Worm (Caenorhabditis elegans): ENCODE data around the gene srx-66.

The srx-66 gene

ce11 chrV:3912472-3912871 lies 6.9 kb upstream of the srx-66 start, which contains the start of gene srx-68:
TSS of gene srx-68 (plus strand) at chrV:3912772.
- no peak for TF ChIP-seq ceh-28 (tag; optimal IDR thresholded peaks at IDR 0.05)

DNA sequence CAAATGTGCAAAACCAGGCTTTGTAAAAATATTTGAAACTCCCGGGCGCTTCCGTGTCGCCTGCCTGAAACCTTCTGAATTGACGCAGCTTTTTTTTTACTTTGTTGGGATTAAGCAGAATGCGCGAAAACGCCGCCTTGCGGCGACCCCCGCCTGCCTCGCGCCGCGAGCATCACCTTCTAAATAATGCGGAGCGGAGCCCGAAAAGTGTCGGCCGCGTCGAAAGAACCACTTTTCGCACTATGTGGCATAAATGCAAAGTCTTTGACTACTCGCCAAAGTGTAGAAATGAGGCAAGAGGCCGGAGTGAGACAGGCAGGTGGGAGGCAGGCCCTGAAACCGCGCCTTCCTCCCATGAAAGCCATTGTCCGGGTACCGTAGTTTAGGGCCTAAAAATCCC lies 6.3 kb upstream of the srx-66 start:
- TF ChIP-seq unc-39 (tag; optimal IDR thresholded peaks at IDR 0.05) (no peak), jun-1 (tag; optimal IDR thresholded peaks at IDR 0.05) (no peak), sea-2 (GFP tag; optimal IDR thresholded peaks at IDR 0.05) (no peak), nhr-77 (tag; optimal IDR thresholded peaks at IDR 0.05) (no peak), nhr-76 (tag; optimal IDR thresholded peaks at IDR 0.05) (no peak), nhr-11 (tag; optimal IDR thresholded peaks at IDR 0.05) (no peak), nhr-12 (tag; optimal IDR thresholded peaks at IDR 0.05) (no peak), pha-4 (tag; optimal IDR thresholded peaks at IDR 0.05) (no peak), ceh-16 (tag; optimal IDR thresholded peaks at IDR 0.05) (no peak), nhr-237 (tag; optimal IDR thresholded peaks at IDR 0.05) (no peak)

- TF ChIP-seq pha-4 (tag; optimal IDR thresholded peaks at IDR 0.05) (no peak), ztf-11 (tag; optimal IDR thresholded peaks at IDR 0.05) (no peak), elt-3 (tag; optimal IDR thresholded peaks at IDR 0.05) (no peak), nhr-12 (tag; optimal IDR thresholded peaks at IDR 0.05) (no peak), zag-1 (tag; optimal IDR thresholded peaks at IDR 0.05) (no peak), mml-1 (tag; optimal IDR thresholded peaks at IDR 0.05) (no peak), unc-62 (GFP tag; optimal IDR thresholded peaks at IDR 0.05) (no peak), ama-1 (optimal IDR thresholded peaks at IDR 0.05) (no peak), nhr-25 (tag; optimal IDR thresholded peaks at IDR 0.05) (no peak), unc-39 (tag; optimal IDR thresholded peaks at IDR 0.05) (no peak), fkh-10 (GFP tag; optimal IDR thresholded peaks at IDR 0.05) (no peak), lin-15B (tag; optimal IDR thresholded peaks at IDR 0.05) (no peak), aly-2 (tag; optimal IDR thresholded peaks at IDR 0.05) (no peak), ceh-16 (tag; optimal IDR thresholded peaks at IDR 0.05) (no peak), nhr-77 (tag; optimal IDR thresholded peaks at IDR 0.05) (no peak), sea-2 (GFP tag; optimal IDR thresholded peaks at IDR 0.05) (no peak), ZK546.5 (tag; optimal IDR thresholded peaks at IDR 0.05) (no peak)
Measured at ce11 chrV:3916480-3916879, 2.9 kb upstream of the srx-66 start, which contains the start of gene srx-67. TSS of gene srx-67 (plus strand) at chrV:3916780.

ce11 chrV:3921635-3922034 lies 2.2 kb downstream of the srx-66 start, which contains the start of gene srx-65:
TSS of gene srx-65 (plus strand) at chrV:3921935.
- TF ChIP-seq fos-1 (tag; optimal IDR thresholded peaks at IDR 0.05) (no peak), nhr-77 (tag; optimal IDR thresholded peaks at IDR 0.05) (no peak), jun-1 (tag; optimal IDR thresholded peaks at IDR 0.05) (no peak), nhr-11 (tag; optimal IDR thresholded peaks at IDR 0.05) (no peak), R02D3.7 (tag; optimal IDR thresholded peaks at IDR 0.05) (no peak), hmg-11 (tag; optimal IDR thresholded peaks at IDR 0.05) (no peak), nhr-23 (tag; optimal IDR thresholded peaks at IDR 0.05) (no peak), fkh-10 (GFP tag; optimal IDR thresholded peaks at IDR 0.05) (no peak), daf-12 (tag; optimal IDR thresholded peaks at IDR 0.05) (no peak), egl-27 (tag; optimal IDR thresholded peaks at IDR 0.05) (no peak), unc-62 (GFP tag; optimal IDR thresholded peaks at IDR 0.05) (no peak), skn-1 (tag; optimal IDR thresholded peaks at IDR 0.05) (no peak), nfya-1 (tag; optimal IDR thresholded peaks at IDR 0.05; ENCODE audit: insufficient read depth) (no peak), snpc-4 (tag; optimal IDR thresholded peaks at IDR 0.05) (no peak), ceh-16 (tag; optimal IDR thresholded peaks at IDR 0.05) (no peak)

ce11 chrV:3922547-3922946 lies 3.2 kb downstream of the srx-66 start:
- TF ChIP-seq zag-1 (tag; optimal IDR thresholded peaks at IDR 0.05), result no peak
- no peak for TF ChIP-seq daf-12 (tag; optimal IDR thresholded peaks at IDR 0.05)
- no peak for TF ChIP-seq elt-2 (tag; optimal IDR thresholded peaks at IDR 0.05)
- no peak for TF ChIP-seq nhr-12 (tag; optimal IDR thresholded peaks at IDR 0.05)
- TF ChIP-seq lin-39 (tag; optimal IDR thresholded peaks at IDR 0.05), result no peak
- TF ChIP-seq lsy-12 (tag; optimal IDR thresholded peaks at IDR 0.05), result no peak
- TF ChIP-seq nhr-23 (tag; optimal IDR thresholded peaks at IDR 0.05), result no peak
- no peak for TF ChIP-seq snpc-4 (tag; optimal IDR thresholded peaks at IDR 0.05)
- TF ChIP-seq nhr-11 (tag; optimal IDR thresholded peaks at IDR 0.05), result no peak
- TF ChIP-seq ZK546.5 (tag; optimal IDR thresholded peaks at IDR 0.05), result no peak
- TF ChIP-seq sea-2 (GFP tag; optimal IDR thresholded peaks at IDR 0.05), result no peak

Data from whole organism, L3 larva.